Fruit fly (Drosophila melanogaster) whole organism, embryonic: Measurements from ENCODE around the gene CG7945.

Source experiments
- Abd-B ChIP-seq: fragments of 200-800 bp; sonication (Bioruptor generic); optimal IDR thresholded peaks from 2 replicates; lab custom pipeline; 2018; ENCODE audit warnings: missing biosample characterization, mild to moderate bottlenecking, missing genetic modification characterization, moderate library complexity
- Aef1 ChIP-seq: fragments of 200-800 bp; sonication (Bioruptor generic); IDR thresholded peaks from 3 replicates; pipeline ENCODE4 v1.3.6; 2022; ENCODE audit warnings: missing biosample characterization, missing genetic modification characterization
- CG11456 ChIP-seq: fragments of 200-800 bp; sonication (Bioruptor generic); IDR thresholded peaks from 3 replicates; pipeline ENCODE4 v1.3.6; 2022; ENCODE audit warnings: missing biosample characterization, missing genetic modification characterization
- CG11695 ChIP-seq: fragments of 200-800 bp; sonication (Bioruptor generic); IDR thresholded peaks from 3 replicates; pipeline ENCODE4 v1.3.6; 2022; ENCODE audit warnings: missing biosample characterization, missing genetic modification characterization
- CG12769 ChIP-seq: fragments of 200-800 bp; sonication (Bioruptor generic); optimal IDR thresholded peaks from 2 replicates; lab custom pipeline; 2019; ENCODE audit warnings: missing biosample characterization, mild to moderate bottlenecking, missing genetic modification characterization, moderate library complexity
- CG14710 ChIP-seq: fragments of 200-800 bp; sonication (Bioruptor generic); optimal IDR thresholded peaks from 3 replicates; lab custom pipeline; 2019; ENCODE audit warnings: missing biosample characterization, mild to moderate bottlenecking, missing genetic modification characterization, moderate library complexity
- CG15601 ChIP-seq: fragments of 200-800 bp; sonication (Bioruptor generic); optimal IDR thresholded peaks from 3 replicates; lab custom pipeline; 2019; ENCODE audit warnings: missing biosample characterization, mild to moderate bottlenecking, missing genetic modification characterization, moderate library complexity
- CG17359 ChIP-seq: fragments of 200-800 bp; sonication (Bioruptor generic); optimal IDR thresholded peaks from 3 replicates; lab custom pipeline; 2018; ENCODE audit warnings: missing biosample characterization, mild to moderate bottlenecking, missing genetic modification characterization, moderate library complexity
- CG18599 ChIP-seq: fragments of 200-800 bp; sonication (Bioruptor generic); optimal IDR thresholded peaks from 3 replicates; lab custom pipeline; 2017; ENCODE audit warnings: missing biosample characterization, missing genetic modification characterization, mild to moderate bottlenecking, moderate library complexity, missing genetic modification reagents
- CG2120 ChIP-seq: fragments of 200-800 bp; sonication (Bioruptor generic); optimal IDR thresholded peaks from 3 replicates; lab custom pipeline; 2016; ENCODE audit warnings: missing biosample characterization, missing genetic modification characterization
- CG3163 ChIP-seq: fragments of 200-800 bp; sonication (Bioruptor generic); optimal IDR thresholded peaks from 3 replicates; lab custom pipeline; 2016; ENCODE audit warnings: missing biosample characterization, missing genetic modification characterization
- CG32767 ChIP-seq: fragments of 200-800 bp; sonication (Bioruptor generic); IDR thresholded peaks from 2 replicates; pipeline ENCODE4 v1.3.6; 2022; ENCODE audit warnings: missing biosample characterization, missing genetic modification characterization
- CG34376 ChIP-seq: fragments of 200-800 bp; sonication (Bioruptor generic); optimal IDR thresholded peaks from 2 replicates; lab custom pipeline; 2018; ENCODE audit warnings: missing biosample characterization, mild to moderate bottlenecking, missing genetic modification characterization
- CG4328 ChIP-seq: fragments of 200-800 bp; sonication (Bioruptor generic); optimal IDR thresholded peaks from 3 replicates; lab custom pipeline; 2017; ENCODE audit warnings: missing biosample characterization, missing genetic modification reagents, missing genetic modification characterization
- CG5245 ChIP-seq: fragments of 200-800 bp; sonication (Bioruptor generic); optimal IDR thresholded peaks from 3 replicates; lab custom pipeline; 2016; ENCODE audit warnings: missing biosample characterization, missing genetic modification characterization
- CG8765 ChIP-seq: fragments of 200-800 bp; sonication (Bioruptor generic); IDR thresholded peaks from 2 replicates; pipeline ENCODE4 v1.3.6; 2022; ENCODE audit warnings: missing biosample characterization, missing genetic modification characterization
- CG8924 ChIP-seq: fragments of 200-800 bp; optimal IDR thresholded peaks from 3 replicates; lab custom pipeline; 2019; ENCODE audit warnings: missing biosample characterization, mild to moderate bottlenecking, missing genetic modification characterization, moderate library complexity
- CG8944 ChIP-seq: fragments of 200-800 bp; sonication (Bioruptor generic); optimal IDR thresholded peaks from 3 replicates; lab custom pipeline; 2016; ENCODE audit warnings: missing biosample characterization, missing genetic modification characterization
- CG9727 ChIP-seq: fragments of 200-800 bp; sonication (Bioruptor generic); optimal IDR thresholded peaks from 3 replicates; lab custom pipeline; 2017; ENCODE audit warnings: missing biosample characterization, mild to moderate bottlenecking, missing genetic modification characterization
- CG9797 ChIP-seq: fragments of 200-800 bp; sonication (Bioruptor generic); optimal IDR thresholded peaks from 3 replicates; lab custom pipeline; 2018; ENCODE audit warnings: missing biosample characterization, mild to moderate bottlenecking, missing genetic modification characterization
- CHES-1-like ChIP-seq: fragments of 200-800 bp; sonication (Bioruptor generic); optimal IDR thresholded peaks from 2 replicates; lab custom pipeline; 2016; ENCODE audit warnings: missing biosample characterization, missing genetic modification characterization
- Dp ChIP-seq: fragments of 200-800 bp; sonication (Bioruptor generic); optimal IDR thresholded peaks from 2 replicates; lab custom pipeline; 2018; ENCODE audit warnings: missing biosample characterization, mild to moderate bottlenecking, missing genetic modification characterization, moderate library complexity
- E2f2 ChIP-seq: fragments of 200-800 bp; sonication (Bioruptor generic); IDR thresholded peaks from 2 replicates; pipeline ENCODE4 v1.3.6; 2022; ENCODE audit warnings: missing biosample characterization, missing genetic modification characterization
- HmgD ChIP-seq: fragments of 200-800 bp; sonication (Bioruptor generic); optimal IDR thresholded peaks from 3 replicates; lab custom pipeline; 2016; ENCODE audit warnings: missing biosample characterization, missing genetic modification characterization
- Hmr ChIP-seq: fragments of 200-800 bp; sonication (Bioruptor generic); optimal IDR thresholded peaks from 3 replicates; lab custom pipeline; 2017; ENCODE audit warnings: mild to moderate bottlenecking, missing biosample characterization, missing genetic modification reagents, missing genetic modification characterization
- Hr3 ChIP-seq: fragments of 200-800 bp; sonication (Bioruptor generic); optimal IDR thresholded peaks from 3 replicates; lab custom pipeline; 2016; ENCODE audit warnings: missing biosample characterization, missing genetic modification characterization
- Hr78 ChIP-seq, 2 experiments: fragments of 200-800 bp in 1 of 2; fragments of >200 bp in 1 of 2; sonication (Bioruptor generic) in 1 of 2; optimal IDR thresholded peaks; 2 replicates each; lab custom pipeline; 2017 to 2019; ENCODE audit warnings: missing biosample characterization in 2 of 2, missing genetic modification characterization in 2 of 2, mild to moderate bottlenecking in 1 of 2, moderate library complexity in 1 of 2
- Lhr ChIP-seq: fragments of 200-800 bp; sonication (Bioruptor generic); optimal IDR thresholded peaks from 3 replicates; lab custom pipeline; 2017; ENCODE audit warnings: mild to moderate bottlenecking, missing biosample characterization, missing genetic modification reagents, missing genetic modification characterization
- NfI ChIP-seq: fragments of 200-800 bp; sonication (Bioruptor generic); optimal IDR thresholded peaks from 3 replicates; lab custom pipeline; 2018; ENCODE audit warnings: missing biosample characterization, mild to moderate bottlenecking, missing genetic modification characterization, moderate library complexity
- amos ChIP-seq: fragments of 200-800 bp; sonication (Bioruptor generic); IDR thresholded peaks from 2 replicates; pipeline ENCODE4 v1.3.6; 2022; ENCODE audit warnings: missing biosample characterization, missing genetic modification characterization; ENCODE audit not compliant: partially characterized antibody
- bbx ChIP-seq: fragments of 200-800 bp; sonication (Bioruptor generic); IDR thresholded peaks from 2 replicates; pipeline ENCODE4 v1.3.6; 2022; ENCODE audit warnings: missing biosample characterization, missing genetic modification characterization; ENCODE audit not compliant: partially characterized antibody
- bowl ChIP-seq: fragments of 200-800 bp; sonication (Bioruptor generic); IDR thresholded peaks from 2 replicates; pipeline ENCODE4 v1.3.6; 2022; ENCODE audit warnings: missing biosample characterization, missing genetic modification characterization
- dm ChIP-seq: fragments of 200-800 bp; sonication (Bioruptor generic); optimal IDR thresholded peaks from 3 replicates; lab custom pipeline; 2016; ENCODE audit warnings: missing biosample characterization, missing genetic modification characterization
- ems ChIP-seq: fragments of 200-800 bp; sonication (Bioruptor generic); optimal IDR thresholded peaks from 3 replicates; lab custom pipeline; 2016; ENCODE audit warnings: missing biosample characterization, missing genetic modification characterization
- fd3F ChIP-seq: fragments of 200-800 bp; sonication (Bioruptor generic); optimal IDR thresholded peaks from 2 replicates; lab custom pipeline; 2018; ENCODE audit warnings: missing biosample characterization, mild to moderate bottlenecking, missing genetic modification characterization, moderate library complexity
- fd64A ChIP-seq: fragments of 200-800 bp; sonication (Bioruptor generic); optimal IDR thresholded peaks from 3 replicates; lab custom pipeline; 2018; ENCODE audit warnings: missing biosample characterization, mild to moderate bottlenecking, missing genetic modification characterization
- grau ChIP-seq: fragments of 200-800 bp; optimal IDR thresholded peaks from 3 replicates; lab custom pipeline; 2019; ENCODE audit warnings: missing biosample characterization, mild to moderate bottlenecking, missing genetic modification characterization, moderate library complexity
- grn ChIP-seq: fragments of 200-800 bp; sonication (Bioruptor generic); optimal IDR thresholded peaks from 3 replicates; lab custom pipeline; 2017; ENCODE audit warnings: missing biosample characterization, missing genetic modification characterization
- hb ChIP-seq: fragments of 200-800 bp; sonication (Bioruptor generic); IDR thresholded peaks from 3 replicates; pipeline ENCODE4 v1.3.6; 2022; ENCODE audit warnings: missing biosample characterization, missing genetic modification characterization; ENCODE audit not compliant: partially characterized antibody
- org-1 ChIP-seq: fragments of 200-800 bp; sonication (Bioruptor generic); optimal IDR thresholded peaks from 2 replicates; lab custom pipeline; 2017; ENCODE audit warnings: missing biosample characterization, missing genetic modification characterization
- pzg ChIP-seq: fragments of 200-800 bp; sonication (Bioruptor generic); optimal IDR thresholded peaks from 3 replicates; lab custom pipeline; 2018; ENCODE audit warnings: missing biosample characterization, mild to moderate bottlenecking, missing genetic modification characterization, moderate library complexity
- schlank ChIP-seq: fragments of 200-800 bp; sonication (Bioruptor generic); optimal IDR thresholded peaks from 2 replicates; lab custom pipeline; 2018; ENCODE audit warnings: missing biosample characterization, mild to moderate bottlenecking, missing genetic modification characterization
- sens-2 ChIP-seq: fragments of 200-800 bp; sonication (Bioruptor generic); IDR thresholded peaks from 2 replicates; pipeline ENCODE4 v1.3.6; 2022; ENCODE audit warnings: missing biosample characterization, missing genetic modification characterization
- seq ChIP-seq: fragments of 200-800 bp; sonication (Bioruptor generic); IDR thresholded peaks from 2 replicates; pipeline ENCODE4 v1.3.6; 2022; ENCODE audit warnings: missing biosample characterization, missing genetic modification characterization
- sima ChIP-seq: fragments of 200-800 bp; sonication (Bioruptor generic); optimal IDR thresholded peaks from 2 replicates; lab custom pipeline; 2016; ENCODE audit warnings: missing biosample characterization, missing genetic modification characterization
- ssp ChIP-seq: fragments of 200-800 bp; sonication (Bioruptor generic); IDR thresholded peaks from 2 replicates; pipeline ENCODE4 v1.3.6; 2022; ENCODE audit warnings: missing biosample characterization, missing genetic modification characterization
- stc ChIP-seq: fragments of 200-800 bp; sonication (Bioruptor generic); IDR thresholded peaks from 2 replicates; pipeline ENCODE4 v1.3.6; 2022; ENCODE audit warnings: missing biosample characterization, missing genetic modification characterization
- unc-4 ChIP-seq: fragments of 200-800 bp; sonication (Bioruptor generic); IDR thresholded peaks from 2 replicates; pipeline ENCODE4 v1.3.6; 2022; ENCODE audit warnings: missing biosample characterization, missing genetic modification characterization; ENCODE audit not compliant: partially characterized antibody
- z ChIP-seq: fragments of 200-800 bp; sonication (Bioruptor generic); IDR thresholded peaks from 3 replicates; pipeline ENCODE4 v1.3.6; 2022; ENCODE audit warnings: missing biosample characterization, missing genetic modification characterization
- zfh1 ChIP-seq: fragments of 200-800 bp; sonication (Bioruptor generic); IDR thresholded peaks from 3 replicates; pipeline ENCODE4 v1.3.6; 2022; ENCODE audit warnings: missing biosample characterization, missing genetic modification characterization

Gene CG7945

DNA sequence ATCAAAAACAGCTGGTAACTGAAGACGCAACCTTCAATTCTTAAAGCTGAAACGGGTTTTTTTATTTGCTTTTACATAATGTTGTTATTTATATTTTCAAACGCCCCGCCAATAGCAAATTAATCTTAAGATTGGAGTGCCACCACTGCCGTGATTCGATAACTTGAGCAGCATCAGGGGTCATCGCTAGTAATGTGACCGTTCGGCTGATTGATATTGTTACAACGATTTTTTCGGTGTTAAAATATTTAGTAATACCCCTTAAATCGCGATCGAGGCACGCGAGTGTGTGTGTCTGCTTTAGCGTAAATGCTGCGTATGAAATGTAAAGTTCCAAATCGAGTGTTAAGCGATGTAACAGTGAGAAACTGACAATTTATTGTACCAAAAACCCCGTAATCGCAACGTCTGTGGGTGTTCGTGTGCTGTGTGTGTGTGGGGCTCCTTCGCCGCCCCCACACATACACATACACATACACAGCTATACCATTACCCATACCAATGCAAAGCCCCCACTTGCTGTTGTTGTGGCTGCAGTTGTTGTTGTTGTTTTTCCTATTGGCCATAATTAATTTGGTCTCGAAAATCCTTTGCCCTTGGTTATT lies 42.0 kb upstream of the CG7945 start, which contains the start of gene dop (continued):
- TF ChIP-seq NfI (no peak), Hr78 (GFP tag; optimal IDR thresholded peaks at IDR 0.05; lab: Kevin White, UChicago) (no peak), CHES-1-like (GFP tag; lab: Kevin White, UChicago) (no peak), stc (no peak), CG32767 (no peak), hb (GFP tag; lab: Robert Waterston, UW) (no peak), CG12769 (tag; lab: Kevin White, UChicago) (peak; percentile 9), CG5245 (GFP tag; lab: Kevin White, UChicago) (no peak), Lhr (peak; percentile 8), HmgD (GFP tag; lab: Kevin White, UChicago) (peak; percentile 55), z (GFP tag; lab: Robert Waterston, UW) (no peak), seq (GFP tag; lab: Robert Waterston, UW) (no peak), CG14710 (tag; lab: Kevin White, UChicago) (peak; percentile 61), CG4328 (GFP tag; lab: Kevin White, UChicago) (no peak), CG9797 (GFP tag; lab: Kevin White, UChicago) (peak; percentile 92), fd3F (GFP tag; lab: Kevin White, UChicago) (no peak), org-1 (GFP tag; lab: Kevin White, UChicago) (no peak), CG11456 (GFP tag; lab: Robert Waterston, UW) (no peak), CG15601 (tag; lab: Kevin White, UChicago) (no peak), dm (GFP tag; lab: Kevin White, UChicago) (no peak), unc-4 (GFP tag; lab: Robert Waterston, UW) (peak; percentile 70), fd64A (no peak), E2f2 (GFP tag; lab: Robert Waterston, UW) (peak; percentile 88), CG17359 (tag; lab: Kevin White, UChicago) (no peak), ssp (GFP tag; lab: Robert Waterston, UW) (no peak), schlank (no peak), Hmr (GFP tag; lab: Kevin White, UChicago) (no peak), CG3163 (GFP tag; lab: Kevin White, UChicago) (no peak), Aef1 (peak; percentile 38; the same call in 1 of the 3 replicates), CG11695 (GFP tag; lab: Robert Waterston, UW) (no peak), Abd-B (GFP tag; lab: Kevin White, UChicago) (peak; percentile 9), CG18599 (GFP tag; lab: Kevin White, UChicago) (no peak), Dp (GFP tag; lab: Kevin White, UChicago) (peak; percentile 85), CG34376 (GFP tag; lab: Kevin White, UChicago) (no peak), grau (peak; percentile 2), grn (no peak), CG8765 (GFP tag; lab: Robert Waterston, UW) (no peak), sens-2 (GFP tag; lab: Robert Waterston, UW) (no peak), bowl (GFP tag; lab: Robert Waterston, UW) (no peak), pzg (peak; percentile 80), zfh1 (GFP tag; lab: Robert Waterston, UW) (no peak), CG8924 (tag; lab: Kevin White, UChicago) (no peak), ems (no peak), Hr3 (peak; percentile 17), bbx (GFP tag; lab: Robert Waterston, UW) (peak; percentile 15; the same call in 1 of the 2 replicates), CG9727 (GFP tag; lab: Kevin White, UChicago) (no peak), sima (GFP tag; lab: Kevin White, UChicago) (no peak), CG2120 (GFP tag; lab: Kevin White, UChicago) (peak; percentile 35), CG8944 (GFP tag; lab: Kevin White, UChicago) (peak; percentile 10), amos (peak; percentile 72; the same call in 1 of the 2 replicates)
